Fruit fly (Drosophila melanogaster) whole organism, embryonic: Measurements from ENCODE around the gene toy.

ENCODE experiments used
- Adf1 ChIP-seq: fragments of 200-800 bp; sonication (Bioruptor generic); IDR thresholded peaks from 2 replicates; pipeline ENCODE4 v1.3.6; 2022; ENCODE audit warnings: missing biosample characterization, missing genetic modification characterization
- Aef1 ChIP-seq: fragments of 200-800 bp; sonication (Bioruptor generic); IDR thresholded peaks from 3 replicates; pipeline ENCODE4 v1.3.6; 2022; ENCODE audit warnings: missing biosample characterization, missing genetic modification characterization
- Awh ChIP-seq: fragments of 200-800 bp; sonication (Bioruptor generic); IDR thresholded peaks from 2 replicates; pipeline ENCODE4, ENCODE4 v1.3.6; 2022; ENCODE audit warnings: missing biosample characterization, missing genetic modification characterization
- CG11504 ChIP-seq: fragments of 200-800 bp; sonication (Bioruptor generic); optimal IDR thresholded peaks from 3 replicates; lab custom pipeline; 2019; ENCODE audit warnings: missing biosample characterization, mild to moderate bottlenecking, missing genetic modification characterization, moderate library complexity
- CG12071 ChIP-seq: fragments of 200-800 bp; sonication (Bioruptor generic); optimal IDR thresholded peaks from 3 replicates; lab custom pipeline; 2018; ENCODE audit warnings: missing biosample characterization, mild to moderate bottlenecking, missing genetic modification characterization
- CG12744 ChIP-seq: fragments of 200-800 bp; sonication (Bioruptor generic); optimal IDR thresholded peaks from 2 replicates; lab custom pipeline; 2016; ENCODE audit warnings: missing biosample characterization, missing genetic modification characterization
- CG13624 ChIP-seq: fragments of 200-800 bp; sonication (Bioruptor generic); optimal IDR thresholded peaks from 2 replicates; lab custom pipeline; 2016; ENCODE audit warnings: missing biosample characterization, missing genetic modification characterization
- CG1529 ChIP-seq: fragments of 200-800 bp; sonication (Bioruptor generic); optimal IDR thresholded peaks from 3 replicates; lab custom pipeline; 2018; ENCODE audit warnings: missing biosample characterization, missing genetic modification characterization
- CG16815 ChIP-seq: fragments of 200-800 bp; sonication (Bioruptor generic); optimal IDR thresholded peaks from 3 replicates; lab custom pipeline; 2017; ENCODE audit warnings: missing biosample characterization, mild to moderate bottlenecking, missing genetic modification characterization
- CG16863 ChIP-seq: fragments of 200-800 bp; sonication (Bioruptor generic); optimal IDR thresholded peaks from 3 replicates; lab custom pipeline; 2016; ENCODE audit warnings: missing biosample characterization, missing genetic modification characterization
- CG17385 ChIP-seq: fragments of 200-800 bp; sonication (Bioruptor generic); optimal IDR thresholded peaks from 3 replicates; lab custom pipeline; 2018; ENCODE audit warnings: missing biosample characterization, mild to moderate bottlenecking, missing genetic modification characterization
- CG18599 ChIP-seq: fragments of 200-800 bp; sonication (Bioruptor generic); optimal IDR thresholded peaks from 3 replicates; lab custom pipeline; 2017; ENCODE audit warnings: missing biosample characterization, missing genetic modification characterization, mild to moderate bottlenecking, moderate library complexity, missing genetic modification reagents
- CG2199 ChIP-seq: fragments of 200-800 bp; sonication (Bioruptor generic); IDR thresholded peaks from 3 replicates; pipeline ENCODE4 v1.3.6; 2022; ENCODE audit warnings: missing biosample characterization, missing genetic modification characterization
- CG32772 ChIP-seq: fragments of 200-800 bp; sonication (Bioruptor generic); IDR thresholded peaks from 2 replicates; pipeline ENCODE4 v1.3.6; 2022; ENCODE audit warnings: missing biosample characterization, missing genetic modification characterization
- CG33213 ChIP-seq: fragments of 200-800 bp; sonication (Bioruptor generic); optimal IDR thresholded peaks from 3 replicates; lab custom pipeline; 2016; ENCODE audit warnings: missing biosample characterization, missing genetic modification characterization
- CG42726 ChIP-seq: fragments of 200-800 bp; sonication (Bioruptor generic); IDR thresholded peaks from 2 replicates; pipeline ENCODE4 v1.3.6; 2022; ENCODE audit warnings: missing biosample characterization, missing genetic modification characterization; ENCODE audit not compliant: partially characterized antibody
- CG7357 ChIP-seq: fragments of 200-800 bp; sonication (Bioruptor generic); IDR thresholded peaks from 3 replicates; pipeline ENCODE4 v1.3.6; 2022; ENCODE audit warnings: missing biosample characterization, missing genetic modification characterization
- CG8290 ChIP-seq, 3 experiments: fragments of 200-800 bp; sonication (Bioruptor generic); optimal IDR thresholded peaks; 2 replicates each; lab custom pipeline; 2016 to 2019; ENCODE audit warnings: missing biosample characterization in 3 of 3, missing genetic modification characterization in 3 of 3, mild to moderate bottlenecking in 2 of 3, moderate library complexity in 1 of 3
- CG9609 ChIP-seq: fragments of 200-800 bp; sonication (Bioruptor generic); optimal IDR thresholded peaks from 3 replicates; lab custom pipeline; 2016; ENCODE audit warnings: missing biosample characterization, missing genetic modification characterization
- Dbx ChIP-seq: fragments of 200-800 bp; sonication (Bioruptor generic); IDR thresholded peaks from 3 replicates; pipeline ENCODE4 v1.3.6; 2022; ENCODE audit warnings: missing biosample characterization, missing genetic modification characterization
- Dip3 ChIP-seq: fragments of 200-800 bp; sonication (Bioruptor generic); optimal IDR thresholded peaks from 3 replicates; lab custom pipeline; 2016; ENCODE audit warnings: missing biosample characterization, missing genetic modification characterization
- Drgx ChIP-seq: fragments of 200-800 bp; sonication (Bioruptor generic); IDR thresholded peaks from 2 replicates; pipeline ENCODE4 v1.3.6; 2022; ENCODE audit warnings: missing biosample characterization, missing genetic modification characterization
- Fer3 ChIP-seq: fragments of 200-800 bp; sonication (Bioruptor generic); optimal IDR thresholded peaks from 2 replicates; lab custom pipeline; 2018; ENCODE audit warnings: missing biosample characterization, mild to moderate bottlenecking, missing genetic modification characterization, moderate library complexity
- Hand ChIP-seq: fragments of 200-800 bp; sonication (Bioruptor generic); optimal IDR thresholded peaks from 2 replicates; lab custom pipeline; 2017; ENCODE audit warnings: mild to moderate bottlenecking, missing biosample characterization, missing genetic modification reagents, missing genetic modification characterization
- Hey ChIP-seq: fragments of 200-800 bp; sonication (Bioruptor generic); optimal IDR thresholded peaks from 3 replicates; lab custom pipeline; 2018; ENCODE audit warnings: missing biosample characterization, mild to moderate bottlenecking, missing genetic modification characterization
- HmgZ ChIP-seq: fragments of 200-800 bp; sonication (Bioruptor generic); optimal IDR thresholded peaks from 2 replicates; lab custom pipeline; 2018; ENCODE audit warnings: missing biosample characterization, mild to moderate bottlenecking, missing genetic modification characterization
- PHDP ChIP-seq: fragments of 200-800 bp; sonication (Bioruptor generic); optimal IDR thresholded peaks from 3 replicates; lab custom pipeline; 2018; ENCODE audit warnings: missing biosample characterization, mild to moderate bottlenecking, missing genetic modification characterization, moderate library complexity
- Side ChIP-seq: fragments of 200-800 bp; sonication (Bioruptor generic); optimal IDR thresholded peaks from 2 replicates; lab custom pipeline; 2016; ENCODE audit warnings: missing biosample characterization, missing genetic modification characterization
- Trl ChIP-seq, 3 experiments: fragments of >200 bp in 2 of 3; fragments of 200-800 bp in 1 of 3; sonication (Bioruptor generic) in 1 of 3; optimal IDR thresholded peaks; 2 replicates in 1 of 3; 3 replicates in 2 of 3; lab custom pipeline; 2016 to 2017; ENCODE audit warnings: missing biosample characterization in 1 of 3, missing genetic modification characterization in 1 of 3
- YL-1 ChIP-seq: fragments of 200-800 bp; sonication (Bioruptor generic); optimal IDR thresholded peaks from 3 replicates; lab custom pipeline; 2017; ENCODE audit warnings: missing biosample characterization, mild to moderate bottlenecking, missing genetic modification characterization
- ase ChIP-seq: fragments of 200-800 bp; sonication (Bioruptor generic); IDR thresholded peaks from 3 replicates; pipeline ENCODE4 v1.3.6; 2022; ENCODE audit warnings: missing biosample characterization, missing genetic modification characterization
- cad ChIP-seq: fragments of >200 bp; optimal IDR thresholded peaks from 2 replicates; lab custom pipeline; 2017; ENCODE audit warnings: missing biosample characterization, missing genetic modification characterization
- chif ChIP-seq, 2 experiments: fragments of 200-800 bp; sonication (Bioruptor generic); optimal IDR thresholded peaks; 3 replicates each; lab custom pipeline; 2016; ENCODE audit warnings: missing biosample characterization in 2 of 2, missing genetic modification characterization in 2 of 2
- chm ChIP-seq: fragments of 200-800 bp; sonication (Bioruptor generic); IDR thresholded peaks from 2 replicates; pipeline ENCODE4 v1.3.6; 2022; ENCODE audit warnings: missing biosample characterization, missing genetic modification characterization
- disco-r ChIP-seq: fragments of 200-800 bp; sonication (Bioruptor generic); optimal IDR thresholded peaks from 2 replicates; lab custom pipeline; 2016; ENCODE audit warnings: missing biosample characterization, missing genetic modification characterization
- en ChIP-seq: fragments of 200-800 bp; sonication (Bioruptor generic); optimal IDR thresholded peaks from 2 replicates; lab custom pipeline; 2016; ENCODE audit warnings: missing biosample characterization, missing genetic modification characterization
- fd102C ChIP-seq: fragments of 200-800 bp; sonication (Bioruptor generic); optimal IDR thresholded peaks from 2 replicates; lab custom pipeline; 2018; ENCODE audit warnings: missing biosample characterization, mild to moderate bottlenecking, missing genetic modification characterization, moderate library complexity
- fd96Cb ChIP-seq: fragments of 200-800 bp; sonication (Bioruptor generic); optimal IDR thresholded peaks from 2 replicates; lab custom pipeline; 2018; ENCODE audit warnings: missing biosample characterization, mild to moderate bottlenecking, missing genetic modification characterization, moderate library complexity
- gcm2 ChIP-seq: fragments of 200-800 bp; sonication (Bioruptor generic); optimal IDR thresholded peaks from 2 replicates; lab custom pipeline; 2016; ENCODE audit warnings: missing biosample characterization, missing genetic modification characterization
- grau ChIP-seq: fragments of 200-800 bp; optimal IDR thresholded peaks from 3 replicates; lab custom pipeline; 2019; ENCODE audit warnings: missing biosample characterization, mild to moderate bottlenecking, missing genetic modification characterization, moderate library complexity
- jumu ChIP-seq: fragments of 200-800 bp; sonication (Bioruptor generic); optimal IDR thresholded peaks from 3 replicates; lab custom pipeline; 2016; ENCODE audit warnings: missing biosample characterization, missing genetic modification characterization
- lmd ChIP-seq: fragments of 200-800 bp; sonication (Bioruptor generic); IDR thresholded peaks from 2 replicates; pipeline ENCODE4 v1.3.6; 2022; ENCODE audit warnings: missing biosample characterization, missing genetic modification characterization
- mam ChIP-seq: fragments of 200-800 bp; sonication (Bioruptor generic); optimal IDR thresholded peaks from 3 replicates; lab custom pipeline; 2016; ENCODE audit warnings: missing biosample characterization, missing genetic modification characterization
- nerfin-1 ChIP-seq: fragments of 200-800 bp; sonication (Bioruptor generic); optimal IDR thresholded peaks from 3 replicates; lab custom pipeline; 2019; ENCODE audit warnings: missing biosample characterization, mild to moderate bottlenecking, missing genetic modification characterization, moderate library complexity
- otp ChIP-seq: fragments of 200-800 bp; sonication (Bioruptor generic); IDR thresholded peaks from 3 replicates; pipeline ENCODE4, ENCODE4 v1.3.6; 2022; ENCODE audit warnings: missing biosample characterization, missing genetic modification characterization
- pros ChIP-seq: fragments of 200-800 bp; sonication (Bioruptor generic); optimal IDR thresholded peaks from 3 replicates; lab custom pipeline; 2019; ENCODE audit warnings: missing biosample characterization, mild to moderate bottlenecking, missing genetic modification characterization, moderate library complexity
- row ChIP-seq: fragments of 200-800 bp; sonication (Bioruptor generic); IDR thresholded peaks from 3 replicates; pipeline ENCODE4 v1.3.6; 2022; ENCODE audit warnings: missing biosample characterization, missing genetic modification characterization
- shn ChIP-seq: fragments of 200-800 bp; sonication (Bioruptor generic); optimal IDR thresholded peaks from 3 replicates; lab custom pipeline; 2016; ENCODE audit warnings: missing biosample characterization, missing genetic modification characterization
- tin ChIP-seq: fragments of 200-800 bp; sonication (Bioruptor generic); optimal IDR thresholded peaks from 3 replicates; lab custom pipeline; 2016; ENCODE audit warnings: missing biosample characterization, missing genetic modification characterization
- tll ChIP-seq, 2 experiments: fragments of 200-800 bp in 1 of 2; fragments of >200 bp in 1 of 2; sonication (Bioruptor generic) in 1 of 2; optimal IDR thresholded peaks; 2 replicates each; lab custom pipeline; 2017 to 2019; ENCODE audit warnings: missing biosample characterization in 2 of 2, missing genetic modification characterization in 2 of 2, mild to moderate bottlenecking in 1 of 2, moderate library complexity in 1 of 2
- zf30C ChIP-seq: fragments of 200-800 bp; sonication (Bioruptor generic); optimal IDR thresholded peaks from 3 replicates; lab custom pipeline; 2018; ENCODE audit warnings: missing biosample characterization, mild to moderate bottlenecking, missing genetic modification characterization

Gene toy

DNA sequence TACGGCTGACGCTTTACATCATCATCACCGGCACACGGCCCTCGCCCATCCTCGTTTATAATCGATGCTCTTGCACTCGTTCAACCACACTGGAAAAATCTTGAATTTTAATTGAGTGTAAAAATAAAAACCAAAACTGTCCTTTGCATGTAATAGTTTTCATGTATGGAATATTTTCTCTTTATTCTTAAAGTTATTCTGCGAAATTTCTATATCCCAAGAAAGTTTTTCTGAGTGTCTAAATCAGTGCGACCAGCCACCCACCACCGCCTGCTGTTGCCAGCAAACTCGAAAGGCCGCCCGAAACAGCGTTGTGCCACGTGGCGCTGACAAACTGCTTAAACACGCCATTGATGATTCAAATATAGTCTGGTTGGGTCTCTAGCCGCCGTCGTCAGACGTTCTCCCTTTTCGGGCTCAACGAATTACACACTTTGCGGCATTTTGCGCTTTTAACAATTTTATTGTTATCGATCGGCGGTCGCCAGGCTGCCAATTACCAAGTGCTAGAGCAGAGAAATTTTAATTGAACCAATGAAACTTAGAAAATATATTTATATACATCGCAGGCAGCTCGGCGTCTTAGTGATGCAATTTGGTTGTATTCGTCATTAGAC, 6.6 kb upstream of the toy start (continued):
- TF ChIP-seq zf30C = peak; percentile 81
- peak; percentile 77 for TF ChIP-seq PHDP (tag; lab: Kevin White, UChicago)
- no peak for TF ChIP-seq Trl (optimal IDR thresholded peaks at IDR 0.05; lab: Kevin White, UChicago)
- TF ChIP-seq Trl (GFP tag; optimal IDR thresholded peaks at IDR 0.05; lab: Kevin White, UChicago) = peak; percentile 82
- TF ChIP-seq Aef1 (GFP tag; lab: Robert Waterston, UW) = no peak; the same call in 2 of the 3 replicates
- no peak for TF ChIP-seq fd102C (GFP tag; lab: Kevin White, UChicago)
- TF ChIP-seq CG12071 (GFP tag; lab: Kevin White, UChicago) = no peak
- TF ChIP-seq lmd (GFP tag; lab: Robert Waterston, UW) = no peak
- no peak; the same call in 1 of the 2 replicates for TF ChIP-seq Awh
- peak; percentile 75 for TF ChIP-seq Side (GFP tag; lab: Kevin White, UChicago)
- peak; percentile 66 for TF ChIP-seq CG13624 (GFP tag; lab: Kevin White, UChicago)
- TF ChIP-seq CG16815 (GFP tag; lab: Kevin White, UChicago) = peak; percentile 52
- peak; percentile 89 for TF ChIP-seq row (GFP tag; lab: Robert Waterston, UW)
- TF ChIP-seq tin = peak; percentile 69
- TF ChIP-seq CG16863 (GFP tag; lab: Kevin White, UChicago) = peak; percentile 81
- peak; percentile 67 for TF ChIP-seq CG33213 (GFP tag; lab: Kevin White, UChicago)
- TF ChIP-seq mam (GFP tag; lab: Kevin White, UChicago) = peak; percentile 55
- no peak for TF ChIP-seq Drgx
- peak; percentile 47 for TF ChIP-seq shn
- peak; percentile 74 for TF ChIP-seq CG17385
- peak; percentile 27; the same call in 1 of the 2 replicates for TF ChIP-seq Adf1 (GFP tag; lab: Robert Waterston, UW)
- TF ChIP-seq CG11504 = no peak
- peak; percentile 44 for TF ChIP-seq CG8290 (GFP tag; optimal IDR thresholded peaks at IDR 0.05; lab: Kevin White, UChicago)
- TF ChIP-seq CG8290 (tag; optimal IDR thresholded peaks at IDR 0.05; lab: Kevin White, UChicago) = peak in 1 of 2 experiments; percentile 60
- peak; percentile 64 for TF ChIP-seq Fer3 (tag; lab: Kevin White, UChicago)
- peak; percentile 71 for TF ChIP-seq fd96Cb (tag; lab: Kevin White, UChicago)
- TF ChIP-seq YL-1 (GFP tag; lab: Kevin White, UChicago) = no peak
- no peak; the same call in 2 of the 3 replicates for TF ChIP-seq Dbx (GFP tag; lab: Robert Waterston, UW)
- TF ChIP-seq HmgZ (tag; lab: Kevin White, UChicago) = peak; percentile 50
- peak; percentile 69 to 81 for TF ChIP-seq chif (GFP tag; optimal IDR thresholded peaks at IDR 0.05; lab: Kevin White, UChicago)
- peak; percentile 70 for TF ChIP-seq jumu (GFP tag; lab: Kevin White, UChicago)
- no peak for TF ChIP-seq tll (GFP tag; optimal IDR thresholded peaks at IDR 0.05; lab: Kevin White, UChicago)
- TF ChIP-seq en (GFP tag; lab: Kevin White, UChicago) = peak; percentile 47
- TF ChIP-seq ase (GFP tag; lab: Robert Waterston, UW) = no peak; the same call in 2 of the 3 replicates
- peak; percentile 61 for TF ChIP-seq Hand (GFP tag; lab: Kevin White, UChicago)
- TF ChIP-seq chm (GFP tag; lab: Robert Waterston, UW) = peak; percentile 76; the same call in 1 of the 2 replicates
- no peak for TF ChIP-seq CG42726 (GFP tag; lab: Robert Waterston, UW)

DNA sequence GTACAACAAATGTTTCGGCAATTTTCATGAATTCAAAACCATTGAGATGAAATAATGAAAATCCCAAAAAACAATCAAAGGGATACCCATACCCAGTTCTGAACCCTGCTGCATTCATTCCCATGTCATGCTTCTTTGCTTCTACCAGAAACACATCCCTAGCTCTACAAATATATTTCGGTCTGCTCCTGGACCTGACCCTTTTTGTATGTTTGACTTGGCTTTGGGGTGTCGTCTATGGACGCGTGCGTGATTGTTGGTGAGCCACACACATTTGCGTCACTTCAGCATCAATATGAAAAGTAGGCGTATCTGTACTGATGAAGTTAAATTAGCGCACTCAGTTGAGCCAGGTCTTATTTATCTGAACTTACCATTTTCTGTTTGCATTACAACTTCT, 4.8 kb upstream of the toy start:
- TF ChIP-seq nerfin-1 = peak; percentile 46
- no peak for TF ChIP-seq grau (tag; lab: Kevin White, UChicago)
- TF ChIP-seq CG9609 (GFP tag; lab: Kevin White, UChicago) = no peak
- no peak for TF ChIP-seq disco-r (GFP tag; lab: Kevin White, UChicago)
- TF ChIP-seq CG12744 (GFP tag; lab: Kevin White, UChicago) = no peak
- no peak for TF ChIP-seq otp
- peak; percentile 70 for TF ChIP-seq Hey (tag; lab: Kevin White, UChicago)
- TF ChIP-seq CG7357 (GFP tag; lab: Robert Waterston, UW) = no peak
- TF ChIP-seq CG1529 (GFP tag; lab: Kevin White, UChicago) = no peak
- TF ChIP-seq CG18599 (GFP tag; lab: Kevin White, UChicago) = no peak
- TF ChIP-seq cad (GFP tag; lab: Kevin White, UChicago) = no peak
- peak; percentile 62 for TF ChIP-seq pros (GFP tag; lab: Kevin White, UChicago)
- no peak for TF ChIP-seq Dip3 (GFP tag; lab: Kevin White, UChicago)
- TF ChIP-seq gcm2 (GFP tag; lab: Kevin White, UChicago) = no peak
- peak; percentile 99 for TF ChIP-seq CG2199
- TF ChIP-seq CG32772 (GFP tag; lab: Robert Waterston, UW) = no peak
